Worm (Caenorhabditis elegans) whole organism, early embryonic: ENCODE measurements around the gene mfsd-6.

Source experiments
- B0310.2 ChIP-seq: sonication (generic microtip); optimal IDR thresholded peaks from 2 replicates; lab custom pipeline; 2016; ENCODE audit warnings: mild to moderate bottlenecking, missing genetic modification characterization, missing compliant biosample characterization
- F13C5.2 ChIP-seq: sonication (generic microtip); optimal IDR thresholded peaks from 2 replicates; lab custom pipeline; 2017; ENCODE audit warnings: mild to moderate bottlenecking, missing genetic modification characterization, inconsistent platforms, missing compliant biosample characterization
- aly-1 ChIP-seq: sonication (generic microtip); optimal IDR thresholded peaks from 2 replicates; lab custom pipeline; 2016; ENCODE audit warnings: missing genetic modification characterization, missing compliant biosample characterization
- ama-1 ChIP-seq: fragments of 150-350 bp; optimal IDR thresholded peaks from 2 replicates; lab custom pipeline; 2014
- ceh-13 ChIP-seq: fragments of 200-800 bp; sonication (Bioruptor generic); optimal IDR thresholded peaks from 2 replicates; lab custom pipeline; 2018; ENCODE audit warnings: mild to moderate bottlenecking, missing genetic modification characterization, missing compliant biosample characterization
- ceh-36 ChIP-seq: sonication (generic microtip); optimal IDR thresholded peaks from 2 replicates; lab custom pipeline; 2016; ENCODE audit warnings: missing genetic modification characterization, inconsistent platforms, missing compliant biosample characterization
- ets-7 ChIP-seq: sonication (generic microtip); optimal IDR thresholded peaks from 2 replicates; lab custom pipeline; 2016; ENCODE audit warnings: missing genotype, missing genetic modification characterization, missing compliant biosample characterization
- flt-1 ChIP-seq: fragments of 200-800 bp; sonication (Bioruptor generic); IDR thresholded peaks from 2 replicates; pipeline ENCODE4 v1.3.6; 2022; ENCODE audit warnings: missing genetic modification characterization, missing compliant biosample characterization
- hmbx-1 ChIP-seq: sonication (generic microtip); optimal IDR thresholded peaks from 2 replicates; lab custom pipeline; 2016; ENCODE audit warnings: mild to moderate bottlenecking, missing genetic modification characterization, missing compliant biosample characterization
- hmg-4 ChIP-seq: fragments of 200-800 bp; sonication (Bioruptor generic); optimal IDR thresholded peaks from 2 replicates; lab custom pipeline; 2018; ENCODE audit warnings: mild to moderate bottlenecking, missing genetic modification characterization, missing compliant biosample characterization
- hnd-1 ChIP-seq: sonication (generic microtip); optimal IDR thresholded peaks from 2 replicates; lab custom pipeline; 2016; ENCODE audit warnings: missing genetic modification characterization, missing compliant biosample characterization
- pes-1 ChIP-seq: fragments of 200-800 bp; sonication (Bioruptor generic); IDR thresholded peaks from 2 replicates; pipeline ENCODE4 v1.3.6; 2022; ENCODE audit warnings: missing genetic modification reagents, missing genetic modification characterization, missing compliant biosample characterization
- scrt-1 ChIP-seq: fragments of 200-800 bp; sonication (Bioruptor generic); IDR thresholded peaks from 2 replicates; pipeline ENCODE4 v1.3.6; 2022; ENCODE audit warnings: missing genetic modification characterization, missing compliant biosample characterization
- sea-1 ChIP-seq: fragments of 200-800 bp; sonication (Bioruptor generic); conservative IDR thresholded peaks from 2 replicates; pipeline ENCODE4 v1.3.6; 2022; ENCODE audit warnings: missing genetic modification characterization, missing compliant biosample characterization
- tbx-11 ChIP-seq: fragments of 200-800 bp; sonication (Bioruptor generic); IDR thresholded peaks from 2 replicates; pipeline ENCODE4 v1.3.6; 2022; ENCODE audit warnings: missing genetic modification characterization, missing compliant biosample characterization
- tbx-37 ChIP-seq: fragments of 200-800 bp; sonication (Bioruptor generic); conservative IDR thresholded peaks from 2 replicates; pipeline ENCODE4 v1.3.6; 2022; ENCODE audit warnings: missing genetic modification reagents, missing genetic modification characterization, missing compliant biosample characterization
- tra-4 ChIP-seq: sonication (generic microtip); optimal IDR thresholded peaks from 2 replicates; lab custom pipeline; 2017; ENCODE audit warnings: missing genetic modification characterization, missing compliant biosample characterization

Gene mfsd-6

DNA sequence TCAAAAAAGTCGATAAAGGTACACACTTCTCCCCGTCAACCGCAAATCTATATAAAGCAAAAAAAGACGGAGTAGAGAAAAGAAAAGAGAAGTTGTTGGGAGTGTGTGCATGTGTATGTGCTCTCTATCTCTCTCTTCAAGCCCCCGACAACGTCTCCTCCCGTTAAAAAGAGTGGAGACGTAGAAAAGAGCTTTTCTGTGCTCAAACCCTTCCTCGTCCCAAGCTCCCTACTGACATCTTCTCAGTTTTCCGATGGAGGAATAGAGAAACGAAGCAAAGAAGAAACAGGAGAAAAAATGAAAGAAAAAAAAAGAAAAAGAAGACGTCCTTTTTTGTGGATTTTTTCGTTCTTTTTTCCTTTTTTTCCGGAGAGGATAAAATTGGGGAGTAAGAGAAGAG, 1.4 kb upstream of the mfsd-6 start:
- TF ChIP-seq B0310.2 (no peak), hmbx-1 (tag; lab: Kevin White, UChicago) (no peak), aly-1 (tag; lab: Kevin White, UChicago) (no peak), ceh-13 (no peak), ama-1 (lab: Kevin White, UChicago) (no peak)

DNA sequence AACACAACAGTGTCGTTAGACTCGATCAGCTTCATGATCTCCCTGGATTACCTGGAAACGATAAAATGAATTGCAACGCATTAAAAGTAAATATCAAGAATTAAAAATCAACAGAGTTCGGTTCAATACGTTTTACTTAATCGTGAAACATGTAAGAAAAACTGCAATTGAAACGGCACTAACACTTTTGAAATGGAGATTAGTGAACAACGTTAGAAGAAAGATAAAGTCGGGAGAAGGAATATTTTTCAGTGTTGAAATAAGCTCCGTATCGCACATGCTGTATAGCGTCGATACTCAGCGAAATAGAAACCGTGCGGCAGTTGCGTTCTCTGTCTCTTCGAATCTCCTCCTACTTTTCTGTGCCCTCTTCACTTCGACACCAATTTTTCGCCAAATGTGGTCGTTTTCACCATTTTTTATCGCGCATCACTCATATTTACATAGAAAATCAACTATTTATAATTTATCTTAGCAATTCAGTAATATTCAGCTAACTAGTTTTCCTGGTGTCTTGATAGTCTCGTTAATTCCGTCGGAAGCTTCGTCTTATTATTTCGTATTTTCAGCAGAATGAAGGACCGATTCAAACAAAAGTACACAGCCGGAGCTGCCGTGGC, 6.3 kb downstream of the mfsd-6 start, which contains the start of the genes rpl-9 and lpd-7:
rpl-9 (minus strand) TSS at position 51 of the 620 bp plus-strand sequence.
lpd-7 (plus strand) TSS at position 570 of the 620 bp plus-strand sequence.
- TF ChIP-seq F13C5.2 (tag; lab: Kevin White, UChicago): peak; percentile 71
- TF ChIP-seq scrt-1 (GFP tag; lab: Robert Waterston, UW): no peak

DNA sequence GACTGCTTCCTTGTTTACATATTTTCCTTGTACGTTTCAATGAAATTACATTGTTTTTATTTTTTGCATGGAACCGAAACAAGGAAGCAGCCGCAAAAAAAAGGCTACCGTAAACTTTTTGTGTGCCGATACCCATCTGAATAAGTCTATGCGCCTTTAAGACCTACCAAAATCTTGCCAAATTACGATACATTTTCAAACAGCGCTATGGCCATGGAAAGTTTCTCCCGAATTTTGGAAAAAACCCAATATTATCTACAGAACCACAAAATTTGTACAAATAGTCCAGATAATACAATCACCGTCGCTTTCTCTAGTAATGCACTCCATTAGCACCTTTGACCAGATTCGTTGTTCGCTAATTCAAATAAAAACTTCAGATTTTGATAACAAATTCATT, 7.5 kb downstream of the mfsd-6 start:
- TF ChIP-seq pes-1 (GFP tag; lab: Robert Waterston, UW) (no peak), aly-1 (tag; lab: Kevin White, UChicago) (no peak), tbx-11 (GFP tag; lab: Robert Waterston, UW) (no peak), sea-1 (GFP tag; lab: Robert Waterston, UW) (no peak), hmg-4 (GFP tag; lab: Kevin White, UChicago) (no peak)

DNA sequence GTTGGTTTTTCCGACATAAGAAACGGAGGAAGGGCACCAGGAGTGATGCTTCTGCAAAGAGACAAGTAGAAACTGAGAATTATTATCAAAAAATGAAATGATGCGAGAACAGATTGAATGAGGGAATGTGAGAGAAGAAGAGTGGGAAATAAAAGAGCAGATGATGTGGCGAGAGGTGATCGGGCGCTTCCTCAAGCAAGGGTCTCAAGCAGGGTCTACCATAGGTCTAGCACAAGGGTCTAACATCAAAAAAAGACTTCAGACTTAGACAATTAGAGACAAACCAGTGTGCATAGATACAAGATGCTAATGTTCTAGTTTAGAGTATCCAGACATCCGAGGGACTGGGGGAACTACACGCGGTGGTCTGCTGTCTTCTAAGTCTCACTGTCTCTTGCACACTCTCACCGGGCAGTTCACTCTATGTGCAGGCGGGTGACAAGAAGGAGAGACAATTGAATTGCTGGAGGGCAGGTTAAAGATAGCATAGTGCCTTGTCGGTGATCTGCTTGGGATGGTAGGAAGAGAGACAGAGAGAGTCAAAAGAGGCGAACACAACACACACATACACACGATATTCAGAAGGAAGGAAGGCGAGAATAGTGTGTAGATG, 9.0 kb downstream of the mfsd-6 start, which contains the start of gene R13A5.7:
R13A5.7 (minus strand) TSS at position 51 of the 613 bp plus-strand sequence.
- TF ChIP-seq tbx-37 (GFP tag; lab: Robert Waterston, UW) (no peak), aly-1 (tag; lab: Kevin White, UChicago) (peak; percentile 10), scrt-1 (GFP tag; lab: Robert Waterston, UW) (0 out of 2 replicates have a peak, but pooled peaks have one; percentile 10), hmg-4 (GFP tag; lab: Kevin White, UChicago) (peak; percentile 74)

DNA sequence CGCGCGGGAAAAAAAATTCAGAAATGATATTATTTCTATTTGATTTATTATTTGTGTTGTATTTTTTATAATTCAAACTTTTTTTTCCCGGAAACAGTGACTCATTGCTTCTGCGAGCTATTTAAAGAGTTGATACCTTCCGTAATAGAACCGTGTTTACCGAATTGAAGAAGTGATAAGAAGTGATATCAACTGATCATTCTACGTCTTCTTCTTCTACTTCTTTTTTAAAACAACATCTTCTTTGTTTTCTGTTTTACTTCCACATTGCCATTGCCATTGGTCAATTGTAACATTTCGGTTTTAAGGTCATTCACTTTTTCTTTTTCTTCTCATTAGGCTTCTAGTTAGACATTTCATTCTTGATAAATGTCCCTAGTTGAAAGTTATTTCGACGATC, 13.1 kb downstream of the mfsd-6 start, which contains the start of gene ttr-32:
ttr-32 (plus strand) TSS at position 314 of the 400 bp plus-strand sequence.
- TF ChIP-seq tbx-11 (GFP tag; lab: Robert Waterston, UW) (no peak), ama-1 (lab: Kevin White, UChicago) (no peak), tra-4 (tag; lab: Kevin White, UChicago) (no peak), F13C5.2 (tag; lab: Kevin White, UChicago) (no peak), sea-1 (GFP tag; lab: Robert Waterston, UW) (no peak), scrt-1 (GFP tag; lab: Robert Waterston, UW) (no peak), pes-1 (GFP tag; lab: Robert Waterston, UW) (no peak), hmg-4 (GFP tag; lab: Kevin White, UChicago) (no peak), hnd-1 (tag; lab: Kevin White, UChicago) (no peak), flt-1 (GFP tag; lab: Robert Waterston, UW) (no peak), ets-7 (tag; lab: Kevin White, UChicago) (no peak), B0310.2 (no peak), hmbx-1 (tag; lab: Kevin White, UChicago) (no peak), ceh-36 (tag; lab: Kevin White, UChicago) (no peak), ceh-13 (no peak), tbx-37 (GFP tag; lab: Robert Waterston, UW) (no peak), aly-1 (tag; lab: Kevin White, UChicago) (no peak)

DNA sequence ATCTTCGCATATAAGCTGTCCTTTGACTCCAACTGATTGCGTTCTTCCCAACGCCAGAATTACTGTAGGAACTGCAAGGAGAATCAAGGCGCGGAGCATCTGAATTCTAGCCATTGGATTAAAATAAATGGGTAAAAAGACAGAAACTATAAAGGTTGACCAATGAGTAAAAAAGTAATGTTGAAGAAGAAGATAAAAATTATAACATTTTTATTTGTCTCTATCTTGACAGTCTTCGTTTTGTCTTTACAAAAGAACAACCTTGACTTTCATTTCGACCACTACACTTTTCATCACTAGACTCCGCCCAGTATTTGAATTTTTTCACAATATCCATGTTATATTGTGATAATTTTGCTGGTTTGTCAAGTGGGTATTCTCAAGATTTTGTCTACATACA, 14.0 kb downstream of the mfsd-6 start, which contains the start of gene ttr-8:
ttr-8 (minus strand) TSS at position 101 of the 400 bp plus-strand sequence.
- TF ChIP-seq ceh-13 (no peak), tbx-37 (GFP tag; lab: Robert Waterston, UW) (no peak), hnd-1 (tag; lab: Kevin White, UChicago) (no peak), hmg-4 (GFP tag; lab: Kevin White, UChicago) (no peak), B0310.2 (no peak), sea-1 (GFP tag; lab: Robert Waterston, UW) (no peak), pes-1 (GFP tag; lab: Robert Waterston, UW) (no peak), hmbx-1 (tag; lab: Kevin White, UChicago) (no peak)

DNA sequence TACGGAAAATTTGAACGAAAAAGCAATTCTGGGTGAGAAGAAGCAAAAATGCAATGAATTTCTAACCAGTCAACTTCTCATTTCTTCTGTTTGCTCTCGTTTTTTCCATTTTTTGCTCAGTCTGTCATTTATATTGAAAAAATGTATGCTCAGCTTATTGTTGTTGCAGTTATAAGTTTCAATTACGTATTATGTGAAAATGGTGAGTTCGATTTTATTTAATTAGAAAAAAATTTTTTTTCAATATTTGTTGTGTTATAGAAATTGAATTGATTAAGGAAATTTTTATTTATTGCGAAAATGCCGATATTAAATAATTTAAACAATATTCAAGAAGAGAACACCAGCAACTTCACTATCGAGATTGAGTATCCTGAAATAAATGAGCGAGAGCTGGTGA, 17.3 kb downstream of the mfsd-6 start, which contains the start of gene lgc-12:
lgc-12 (plus strand) TSS at position 301 of the 400 bp plus-strand sequence.
- TF ChIP-seq tbx-11 (GFP tag; lab: Robert Waterston, UW) (no peak), ceh-13 (no peak), ama-1 (lab: Kevin White, UChicago) (no peak), sea-1 (GFP tag; lab: Robert Waterston, UW) (no peak), tbx-37 (GFP tag; lab: Robert Waterston, UW) (no peak), hnd-1 (tag; lab: Kevin White, UChicago) (no peak), hmbx-1 (tag; lab: Kevin White, UChicago) (no peak), F13C5.2 (tag; lab: Kevin White, UChicago) (no peak), scrt-1 (GFP tag; lab: Robert Waterston, UW) (no peak), tra-4 (tag; lab: Kevin White, UChicago) (no peak), hmg-4 (GFP tag; lab: Kevin White, UChicago) (no peak), flt-1 (GFP tag; lab: Robert Waterston, UW) (no peak), B0310.2 (no peak), ceh-36 (tag; lab: Kevin White, UChicago) (no peak)
